Fruit fly (Drosophila melanogaster) whole organism, embryonic: ENCODE data around the gene Dsp1.

Experiments used
- Atf3 ChIP-seq: fragments of 200-800 bp; sonication (Bioruptor generic); optimal IDR thresholded peaks from 3 replicates; lab custom pipeline; 2016; ENCODE audit warnings: missing biosample characterization, missing genetic modification characterization
- CG10147 ChIP-seq: fragments of 200-800 bp; sonication (Bioruptor generic); optimal IDR thresholded peaks from 2 replicates; lab custom pipeline; 2019; ENCODE audit warnings: missing biosample characterization, mild to moderate bottlenecking, missing genetic modification characterization, moderate library complexity
- CG11504 ChIP-seq: fragments of 200-800 bp; sonication (Bioruptor generic); optimal IDR thresholded peaks from 3 replicates; lab custom pipeline; 2019; ENCODE audit warnings: missing biosample characterization, mild to moderate bottlenecking, missing genetic modification characterization, moderate library complexity
- CG12155 ChIP-seq: fragments of 200-800 bp; sonication (Bioruptor generic); optimal IDR thresholded peaks from 3 replicates; lab custom pipeline; 2016; ENCODE audit warnings: missing biosample characterization, missing genetic modification characterization
- CG13296 ChIP-seq: fragments of 200-800 bp; sonication (Bioruptor generic); optimal IDR thresholded peaks from 3 replicates; lab custom pipeline; 2018; ENCODE audit warnings: missing biosample characterization, mild to moderate bottlenecking, missing genetic modification characterization
- CG13424 ChIP-seq: fragments of 200-800 bp; sonication (Bioruptor generic); optimal IDR thresholded peaks from 2 replicates; lab custom pipeline; 2019; ENCODE audit warnings: missing biosample characterization, mild to moderate bottlenecking, missing genetic modification characterization, moderate library complexity
- CG14050 ChIP-seq: fragments of 200-800 bp; sonication (Bioruptor generic); IDR thresholded peaks from 3 replicates; pipeline ENCODE4 v1.3.6; 2022; ENCODE audit warnings: missing biosample characterization, missing genetic modification characterization
- CG14710 ChIP-seq: fragments of 200-800 bp; sonication (Bioruptor generic); optimal IDR thresholded peaks from 3 replicates; lab custom pipeline; 2019; ENCODE audit warnings: missing biosample characterization, mild to moderate bottlenecking, missing genetic modification characterization, moderate library complexity
- CG1529 ChIP-seq: fragments of 200-800 bp; sonication (Bioruptor generic); optimal IDR thresholded peaks from 3 replicates; lab custom pipeline; 2018; ENCODE audit warnings: missing biosample characterization, missing genetic modification characterization
- CG15479 ChIP-seq: fragments of 200-800 bp; sonication (Bioruptor generic); optimal IDR thresholded peaks from 3 replicates; lab custom pipeline; 2019; ENCODE audit warnings: missing biosample characterization, mild to moderate bottlenecking, missing genetic modification characterization, moderate library complexity
- CG16815 ChIP-seq: fragments of 200-800 bp; sonication (Bioruptor generic); optimal IDR thresholded peaks from 3 replicates; lab custom pipeline; 2017; ENCODE audit warnings: missing biosample characterization, mild to moderate bottlenecking, missing genetic modification characterization
- CG2889 ChIP-seq: fragments of 200-800 bp; sonication (Bioruptor generic); IDR thresholded peaks from 3 replicates; pipeline ENCODE4 v1.3.6; 2022; ENCODE audit warnings: missing biosample characterization, missing genetic modification characterization
- CG3065 ChIP-seq: fragments of 200-800 bp; sonication (Bioruptor generic); optimal IDR thresholded peaks from 2 replicates; lab custom pipeline; 2016; ENCODE audit warnings: missing biosample characterization, missing genetic modification characterization
- CG3281 ChIP-seq: fragments of 200-800 bp; sonication (Bioruptor generic); optimal IDR thresholded peaks from 3 replicates; lab custom pipeline; 2017; ENCODE audit warnings: missing biosample characterization, mild to moderate bottlenecking, missing genetic modification characterization
- CG33557 ChIP-seq: fragments of 200-800 bp; sonication (Bioruptor generic); optimal IDR thresholded peaks from 2 replicates; lab custom pipeline; 2019; ENCODE audit warnings: missing biosample characterization, mild to moderate bottlenecking, missing genetic modification characterization, moderate library complexity
- CG4328 ChIP-seq: fragments of 200-800 bp; sonication (Bioruptor generic); optimal IDR thresholded peaks from 3 replicates; lab custom pipeline; 2017; ENCODE audit warnings: missing biosample characterization, missing genetic modification reagents, missing genetic modification characterization
- CG4424 ChIP-seq: fragments of 200-800 bp; sonication (Bioruptor generic); optimal IDR thresholded peaks from 3 replicates; lab custom pipeline; 2016; ENCODE audit warnings: missing biosample characterization, missing genetic modification characterization
- CG4730 ChIP-seq: fragments of 200-800 bp; sonication (Bioruptor generic); IDR thresholded peaks from 2 replicates; pipeline ENCODE4 v1.3.6; 2022; ENCODE audit warnings: missing biosample characterization, missing genetic modification characterization
- CG6175 ChIP-seq: fragments of 200-800 bp; sonication (Bioruptor generic); IDR thresholded peaks from 3 replicates; pipeline ENCODE4 v1.3.6; 2022; ENCODE audit warnings: missing biosample characterization, missing genetic modification characterization
- CG7357 ChIP-seq: fragments of 200-800 bp; sonication (Bioruptor generic); IDR thresholded peaks from 3 replicates; pipeline ENCODE4 v1.3.6; 2022; ENCODE audit warnings: missing biosample characterization, missing genetic modification characterization
- CG8290 ChIP-seq, 3 experiments: fragments of 200-800 bp; sonication (Bioruptor generic); optimal IDR thresholded peaks; 2 replicates each; lab custom pipeline; 2016 to 2019; ENCODE audit warnings: missing biosample characterization in 3 of 3, missing genetic modification characterization in 3 of 3, mild to moderate bottlenecking in 2 of 3, moderate library complexity in 1 of 3
- CG8388 ChIP-seq: fragments of 200-800 bp; sonication (Bioruptor generic); optimal IDR thresholded peaks from 2 replicates; lab custom pipeline; 2019; ENCODE audit warnings: missing biosample characterization, mild to moderate bottlenecking, missing genetic modification characterization, moderate library complexity
- CG9609 ChIP-seq: fragments of 200-800 bp; sonication (Bioruptor generic); optimal IDR thresholded peaks from 3 replicates; lab custom pipeline; 2016; ENCODE audit warnings: missing biosample characterization, missing genetic modification characterization
- CG9932 ChIP-seq: fragments of 200-800 bp; sonication (Bioruptor generic); IDR thresholded peaks from 2 replicates; pipeline ENCODE4 v1.3.6; 2022; ENCODE audit warnings: missing biosample characterization, missing genetic modification characterization
- D ChIP-seq, 2 experiments: fragments of 200-800 bp in 1 of 2; fragments of >200 bp in 1 of 2; sonication (Bioruptor generic) in 1 of 2; optimal IDR thresholded peaks; 2 replicates in 1 of 2; 3 replicates in 1 of 2; lab custom pipeline; 2017; ENCODE audit warnings: mild to moderate bottlenecking in 1 of 2, missing biosample characterization in 1 of 2, missing genetic modification characterization in 1 of 2, missing genetic modification reagents in 1 of 2
- Jarid2 ChIP-seq: fragments of 200-800 bp; sonication (Bioruptor generic); optimal IDR thresholded peaks from 3 replicates; lab custom pipeline; 2017; ENCODE audit warnings: mild to moderate bottlenecking, missing biosample characterization, missing genetic modification reagents, missing genetic modification characterization
- Lhr ChIP-seq: fragments of 200-800 bp; sonication (Bioruptor generic); optimal IDR thresholded peaks from 3 replicates; lab custom pipeline; 2017; ENCODE audit warnings: mild to moderate bottlenecking, missing biosample characterization, missing genetic modification reagents, missing genetic modification characterization
- Myb ChIP-seq: fragments of 200-800 bp; sonication (Bioruptor generic); optimal IDR thresholded peaks from 2 replicates; lab custom pipeline; 2016; ENCODE audit warnings: missing biosample characterization, missing genetic modification characterization
- Sry-β ChIP-seq: fragments of 200-800 bp; sonication (Bioruptor generic); optimal IDR thresholded peaks from 2 replicates; lab custom pipeline; 2018; ENCODE audit warnings: missing biosample characterization, mild to moderate bottlenecking, missing genetic modification characterization, moderate library complexity
- YL-1 ChIP-seq: fragments of 200-800 bp; sonication (Bioruptor generic); optimal IDR thresholded peaks from 3 replicates; lab custom pipeline; 2017; ENCODE audit warnings: missing biosample characterization, mild to moderate bottlenecking, missing genetic modification characterization
- al ChIP-seq: fragments of 200-800 bp; sonication (Bioruptor generic); IDR thresholded peaks from 2 replicates; pipeline ENCODE4 v1.3.6; 2022; ENCODE audit warnings: missing biosample characterization, missing genetic modification characterization
- cad ChIP-seq: fragments of >200 bp; optimal IDR thresholded peaks from 2 replicates; lab custom pipeline; 2017; ENCODE audit warnings: missing biosample characterization, missing genetic modification characterization
- cwo ChIP-seq: fragments of 200-800 bp; sonication (Bioruptor generic); optimal IDR thresholded peaks from 3 replicates; lab custom pipeline; 2017; ENCODE audit warnings: missing biosample characterization, missing genetic modification characterization, mild to moderate bottlenecking, moderate library complexity, missing genetic modification reagents
- ewg ChIP-seq: fragments of 200-800 bp; sonication (Bioruptor generic); optimal IDR thresholded peaks from 3 replicates; lab custom pipeline; 2017; ENCODE audit warnings: mild to moderate bottlenecking, missing biosample characterization, missing genetic modification reagents, missing genetic modification characterization
- eyg ChIP-seq: fragments of 200-800 bp; sonication (Bioruptor generic); optimal IDR thresholded peaks from 3 replicates; lab custom pipeline; 2016; ENCODE audit warnings: missing biosample characterization, missing genetic modification characterization
- fd102C ChIP-seq: fragments of 200-800 bp; sonication (Bioruptor generic); optimal IDR thresholded peaks from 2 replicates; lab custom pipeline; 2018; ENCODE audit warnings: missing biosample characterization, mild to moderate bottlenecking, missing genetic modification characterization, moderate library complexity
- gce ChIP-seq: fragments of 200-800 bp; sonication (Bioruptor generic); IDR thresholded peaks from 3 replicates; pipeline ENCODE4 v1.3.6; 2022; ENCODE audit warnings: missing biosample characterization, missing genetic modification characterization
- gem ChIP-seq: fragments of 200-800 bp; sonication (Bioruptor generic); optimal IDR thresholded peaks from 2 replicates; lab custom pipeline; 2019; ENCODE audit warnings: missing biosample characterization, mild to moderate bottlenecking, missing genetic modification characterization, moderate library complexity
- knrl ChIP-seq: fragments of 200-800 bp; sonication (Bioruptor generic); IDR thresholded peaks from 3 replicates; pipeline ENCODE4 v1.3.6; 2022; ENCODE audit warnings: missing biosample characterization, missing genetic modification characterization; ENCODE audit not compliant: partially characterized antibody
- lab ChIP-seq: fragments of 200-800 bp; sonication (Bioruptor generic); optimal IDR thresholded peaks from 3 replicates; lab custom pipeline; 2017; ENCODE audit warnings: missing biosample characterization, missing genetic modification characterization, mild to moderate bottlenecking, moderate library complexity, missing genetic modification reagents
- prd ChIP-seq, 3 experiments: fragments of >200 bp in 2 of 3; fragments of 200-800 bp in 1 of 3; sonication (Bioruptor generic) in 1 of 3; optimal IDR thresholded peaks in 2 of 3; IDR thresholded peaks in 1 of 3; 2 replicates in 2 of 3; 3 replicates in 1 of 3; pipeline versions ENCODE4 v1.3.6 to Lab custom; 2017 to 2022; ENCODE audit warnings: missing biosample characterization in 1 of 3, missing genetic modification characterization in 1 of 3
- row ChIP-seq: fragments of 200-800 bp; sonication (Bioruptor generic); IDR thresholded peaks from 3 replicates; pipeline ENCODE4 v1.3.6; 2022; ENCODE audit warnings: missing biosample characterization, missing genetic modification characterization
- scrt ChIP-seq: fragments of 200-800 bp; sonication (Bioruptor generic); optimal IDR thresholded peaks from 2 replicates; lab custom pipeline; 2018; ENCODE audit warnings: missing biosample characterization, mild to moderate bottlenecking, missing genetic modification characterization, moderate library complexity
- sd ChIP-seq: fragments of 200-800 bp; sonication (Bioruptor generic); optimal IDR thresholded peaks from 3 replicates; lab custom pipeline; 2018; ENCODE audit warnings: missing biosample characterization, mild to moderate bottlenecking, missing genetic modification characterization, moderate library complexity
- slp2 ChIP-seq: fragments of 200-800 bp; sonication (Bioruptor generic); optimal IDR thresholded peaks from 2 replicates; lab custom pipeline; 2016; ENCODE audit warnings: missing biosample characterization, missing genetic modification characterization
- sug ChIP-seq: fragments of 200-800 bp; optimal IDR thresholded peaks from 2 replicates; lab custom pipeline; 2019; ENCODE audit warnings: missing biosample characterization, mild to moderate bottlenecking, missing genetic modification characterization, moderate library complexity
- tll ChIP-seq, 2 experiments: fragments of 200-800 bp in 1 of 2; fragments of >200 bp in 1 of 2; sonication (Bioruptor generic) in 1 of 2; optimal IDR thresholded peaks; 2 replicates each; lab custom pipeline; 2017 to 2019; ENCODE audit warnings: missing biosample characterization in 2 of 2, missing genetic modification characterization in 2 of 2, mild to moderate bottlenecking in 1 of 2, moderate library complexity in 1 of 2
- usp ChIP-seq: fragments of >200 bp; optimal IDR thresholded peaks from 2 replicates; lab custom pipeline; 2017; ENCODE audit warnings: missing biosample characterization, missing genetic modification characterization
- vvl ChIP-seq: fragments of 200-800 bp; sonication (Bioruptor generic); IDR thresholded peaks from 2 replicates; pipeline ENCODE4 v1.3.6; 2022; ENCODE audit warnings: missing biosample characterization, missing genetic modification characterization
- yki ChIP-seq: fragments of >200 bp; optimal IDR thresholded peaks from 3 replicates; lab custom pipeline; 2018

The Dsp1 gene

dm6 chrX:16323063-16323462 is 10.3 kb upstream of the Dsp1 start, which contains the start of the genes CG9917 and CG32579 (continued):
- TF ChIP-seq CG9609, result no peak
- no peak for TF ChIP-seq ewg (GFP tag; lab: Kevin White, UChicago)
- TF ChIP-seq CG33557 (GFP tag; lab: Kevin White, UChicago), result no peak
- no peak for TF ChIP-seq CG8388 (GFP tag; lab: Kevin White, UChicago)
- peak; percentile 76 for TF ChIP-seq knrl (GFP tag; lab: Robert Waterston, UW)
- no peak for TF ChIP-seq al
- TF ChIP-seq YL-1 (GFP tag; lab: Kevin White, UChicago), result peak; percentile 19
- no peak for TF ChIP-seq usp (GFP tag; lab: Kevin White, UChicago)
- TF ChIP-seq CG12155, result no peak
- no peak for TF ChIP-seq CG13296 (GFP tag; lab: Kevin White, UChicago)
- no peak for TF ChIP-seq fd102C
- TF ChIP-seq row (GFP tag; lab: Robert Waterston, UW), result peak; percentile 47; the same call in 1 of the 3 replicates
- TF ChIP-seq scrt (GFP tag; lab: Kevin White, UChicago), result no peak
- TF ChIP-seq tll (GFP tag; optimal IDR thresholded peaks at IDR 0.05; lab: Kevin White, UChicago), result no peak
- no peak for TF ChIP-seq sd (tag; lab: Kevin White, UChicago)
- TF ChIP-seq CG14050 (GFP tag; lab: Robert Waterston, UW), result no peak
- no peak for TF ChIP-seq lab (GFP tag; lab: Kevin White, UChicago)
- TF ChIP-seq sug (tag; lab: Kevin White, UChicago), result peak; percentile 7
- TF ChIP-seq Lhr (GFP tag; lab: Kevin White, UChicago), result no peak
- TF ChIP-seq CG4730 (GFP tag; lab: Robert Waterston, UW), result no peak
- no peak for TF ChIP-seq gem (tag; lab: Kevin White, UChicago)
- TF ChIP-seq CG3065 (GFP tag; lab: Kevin White, UChicago), result no peak
- no peak for TF ChIP-seq CG8290 (GFP tag; optimal IDR thresholded peaks at IDR 0.05; lab: Kevin White, UChicago)
- no peak for TF ChIP-seq CG8290 (tag; optimal IDR thresholded peaks at IDR 0.05; lab: Kevin White, UChicago)
- no peak for TF ChIP-seq gce
- no peak for TF ChIP-seq CG13424 (tag; lab: Kevin White, UChicago)
- no peak for TF ChIP-seq cwo (GFP tag; lab: Kevin White, UChicago)
- TF ChIP-seq CG16815 (GFP tag; lab: Kevin White, UChicago), result no peak
- TF ChIP-seq D (optimal IDR thresholded peaks at IDR 0.05; lab: Kevin White, UChicago), result no peak
- TF ChIP-seq D (GFP tag; optimal IDR thresholded peaks at IDR 0.05; lab: Kevin White, UChicago), result no peak
- TF ChIP-seq Atf3 (GFP tag; lab: Kevin White, UChicago), result no peak
- no peak for TF ChIP-seq prd (optimal IDR thresholded peaks at IDR 0.05; lab: Kevin White, UChicago)
- TF ChIP-seq prd (GFP tag; IDR thresholded peaks at IDR 0.05; lab: Robert Waterston, UW), result no peak
- TF ChIP-seq CG4328 (GFP tag; lab: Kevin White, UChicago), result no peak
- no peak for TF ChIP-seq CG2889 (GFP tag; lab: Robert Waterston, UW)
- no peak; the same call in 1 of the 2 replicates for TF ChIP-seq CG9932 (GFP tag; lab: Robert Waterston, UW)
- no peak for TF ChIP-seq yki (lab: Kevin White, UChicago)
- no peak for TF ChIP-seq Sry-β (GFP tag; lab: Kevin White, UChicago)
- TF ChIP-seq CG15479 (GFP tag; lab: Kevin White, UChicago), result no peak
- TF ChIP-seq CG14710 (tag; lab: Kevin White, UChicago), result peak; percentile 5
- TF ChIP-seq CG6175 (GFP tag; lab: Robert Waterston, UW), result no peak
- TF ChIP-seq CG4424 (GFP tag; lab: Kevin White, UChicago), result no peak
- TF ChIP-seq slp2 (GFP tag; lab: Kevin White, UChicago), result no peak
- TF ChIP-seq cad (GFP tag; lab: Kevin White, UChicago), result no peak
- TF ChIP-seq CG11504, result no peak
- TF ChIP-seq CG3281 (GFP tag; lab: Kevin White, UChicago), result no peak
- TF ChIP-seq Jarid2 (GFP tag; lab: Kevin White, UChicago), result no peak
- no peak for TF ChIP-seq CG10147
- TF ChIP-seq CG1529, result no peak
- no peak for TF ChIP-seq CG7357 (GFP tag; lab: Robert Waterston, UW)
- TF ChIP-seq eyg, result no peak
- peak; percentile 47; the same call in 1 of the 2 replicates for TF ChIP-seq vvl (GFP tag; lab: Robert Waterston, UW)
- peak; percentile 0 for TF ChIP-seq Myb (GFP tag; lab: Kevin White, UChicago)
